Worm (Caenorhabditis elegans) whole organism, L2 larva: ENCODE results near the gene heri-1.

Source experiments
- alr-1 ChIP-seq: fragments of 150-350 bp; optimal IDR thresholded peaks from 2 replicates; lab custom pipeline; 2014; ENCODE audit warnings: missing biosample characterization, missing genetic modification characterization
- dmd-4 ChIP-seq: sonication (generic microtip); optimal IDR thresholded peaks from 2 replicates; lab custom pipeline; 2017; ENCODE audit warnings: missing biosample characterization, missing genetic modification characterization
- elt-3 ChIP-seq: sonication (generic microtip); optimal IDR thresholded peaks from 2 replicates; lab custom pipeline; 2017; ENCODE audit warnings: missing biosample characterization, missing genetic modification characterization
- fos-1 ChIP-seq: fragments of 150-350 bp; optimal IDR thresholded peaks from 2 replicates; lab custom pipeline; 2014; ENCODE audit warnings: missing biosample characterization, missing genetic modification characterization
- gmeb-1 ChIP-seq: fragments of 150-350 bp; optimal IDR thresholded peaks from 2 replicates; lab custom pipeline; 2014; ENCODE audit warnings: missing biosample characterization, missing genetic modification characterization
- nhr-11 ChIP-seq: fragments of 150-350 bp; optimal IDR thresholded peaks from 2 replicates; lab custom pipeline; 2014; ENCODE audit warnings: missing biosample characterization, missing genetic modification characterization
- sma-3 ChIP-seq: sonication (generic microtip); optimal IDR thresholded peaks from 2 replicates; lab custom pipeline; 2016; ENCODE audit warnings: missing genetic modification reagents, missing genetic modification characterization, missing compliant biosample characterization
- unc-39 ChIP-seq: fragments of 150-350 bp; optimal IDR thresholded peaks from 2 replicates; lab custom pipeline; 2014; ENCODE audit warnings: missing biosample characterization, missing genetic modification characterization
- ztf-1 ChIP-seq: fragments of 200-800 bp; sonication (Bioruptor generic); conservative IDR thresholded peaks from 2 replicates; pipeline ENCODE4 v1.3.6; 2022; ENCODE audit warnings: missing genetic modification characterization, missing compliant biosample characterization
- ztf-11 ChIP-seq: sonication (generic microtip); optimal IDR thresholded peaks from 2 replicates; lab custom pipeline; 2017; ENCODE audit warnings: missing biosample characterization, missing genetic modification characterization

DNA sequence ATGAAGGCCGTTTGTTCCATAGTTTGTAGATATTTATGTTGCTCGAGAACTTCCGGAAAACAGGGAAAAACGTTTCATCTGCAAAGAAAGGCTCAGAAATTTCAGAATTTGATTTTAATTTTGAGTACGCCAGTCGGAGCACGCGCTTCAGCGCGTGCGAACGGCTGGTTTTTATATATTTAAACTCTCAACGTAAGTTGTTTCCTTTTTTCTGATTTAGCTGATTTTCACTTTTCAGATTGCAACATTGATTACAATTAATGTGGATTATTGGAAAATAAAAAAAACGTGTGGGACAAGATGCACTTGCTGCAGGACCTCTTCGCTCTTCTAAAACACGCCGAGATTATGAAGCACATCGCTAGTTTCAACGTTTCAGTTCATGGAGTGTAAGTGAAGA lies 30.4 kb downstream of the heri-1 start, which contains the start of gene F21H12.3:
- TF ChIP-seq alr-1 (no peak), ztf-1 (GFP tag; lab: Robert Waterston, UW) (no peak), unc-39 (tag; lab: Kevin White, UChicago) (no peak), nhr-11 (no peak), gmeb-1 (tag; lab: Kevin White, UChicago) (no peak), ztf-11 (tag; lab: Kevin White, UChicago) (no peak), fos-1 (tag; lab: Kevin White, UChicago) (no peak), elt-3 (no peak), sma-3 (GFP tag; lab: Kevin White, UChicago) (no peak), dmd-4 (tag; lab: Kevin White, UChicago) (no peak)
